Fruit fly (Drosophila melanogaster) whole organism, embryonic: Measurements from ENCODE around the gene CG13623.
A peak's percentile ranks its signal among the peaks of the same experiment; 100 is the strongest.

Experiments used
- Bteb2 ChIP-seq: fragments of 200-800 bp; sonication (Bioruptor generic); optimal IDR thresholded peaks from 2 replicates; lab custom pipeline; 2016; ENCODE audit warnings: missing biosample characterization, missing genetic modification characterization
- CG13624 ChIP-seq: fragments of 200-800 bp; sonication (Bioruptor generic); optimal IDR thresholded peaks from 2 replicates; lab custom pipeline; 2016; ENCODE audit warnings: missing biosample characterization, missing genetic modification characterization
- CG15514 ChIP-seq: fragments of 200-800 bp; sonication (Bioruptor generic); optimal IDR thresholded peaks from 3 replicates; lab custom pipeline; 2017; ENCODE audit warnings: missing biosample characterization, missing genetic modification characterization, mild to moderate bottlenecking, moderate library complexity, missing genetic modification reagents
- CG17612 ChIP-seq: fragments of 200-800 bp; sonication (Bioruptor generic); IDR thresholded peaks from 2 replicates; pipeline ENCODE4 v1.3.6; 2022; ENCODE audit warnings: missing biosample characterization, missing genetic modification characterization
- CG3065 ChIP-seq: fragments of 200-800 bp; sonication (Bioruptor generic); optimal IDR thresholded peaks from 2 replicates; lab custom pipeline; 2016; ENCODE audit warnings: missing biosample characterization, missing genetic modification characterization
- CG3281 ChIP-seq: fragments of 200-800 bp; sonication (Bioruptor generic); optimal IDR thresholded peaks from 3 replicates; lab custom pipeline; 2017; ENCODE audit warnings: missing biosample characterization, mild to moderate bottlenecking, missing genetic modification characterization
- CG4730 ChIP-seq: fragments of 200-800 bp; sonication (Bioruptor generic); IDR thresholded peaks from 2 replicates; pipeline ENCODE4 v1.3.6; 2022; ENCODE audit warnings: missing biosample characterization, missing genetic modification characterization
- CG6272 ChIP-seq: fragments of 200-800 bp; sonication (Bioruptor generic); IDR thresholded peaks from 2 replicates; pipeline ENCODE4 v1.3.6; 2022; ENCODE audit warnings: missing biosample characterization, missing genetic modification characterization
- CG6765 ChIP-seq: fragments of 200-800 bp; sonication (Bioruptor generic); optimal IDR thresholded peaks from 3 replicates; lab custom pipeline; 2017; ENCODE audit warnings: missing biosample characterization, mild to moderate bottlenecking, missing genetic modification characterization
- CG8765 ChIP-seq: fragments of 200-800 bp; sonication (Bioruptor generic); IDR thresholded peaks from 2 replicates; pipeline ENCODE4 v1.3.6; 2022; ENCODE audit warnings: missing biosample characterization, missing genetic modification characterization
- CrebB ChIP-seq: fragments of 200-800 bp; sonication (Bioruptor generic); optimal IDR thresholded peaks from 3 replicates; lab custom pipeline; 2018; ENCODE audit warnings: missing biosample characterization, mild to moderate bottlenecking, missing genetic modification characterization
- Eip74EF ChIP-seq, 2 experiments: fragments of 200-800 bp in 1 of 2; fragments of >200 bp in 1 of 2; sonication (Bioruptor generic) in 1 of 2; optimal IDR thresholded peaks; 2 replicates each; lab custom pipeline; 2017 to 2019; ENCODE audit warnings: missing biosample characterization in 2 of 2, missing genetic modification characterization in 2 of 2, mild to moderate bottlenecking in 1 of 2, moderate library complexity in 1 of 2
- Fer3 ChIP-seq: fragments of 200-800 bp; sonication (Bioruptor generic); optimal IDR thresholded peaks from 2 replicates; lab custom pipeline; 2018; ENCODE audit warnings: missing biosample characterization, mild to moderate bottlenecking, missing genetic modification characterization, moderate library complexity
- Gsc ChIP-seq: fragments of 200-800 bp; sonication (Bioruptor generic); IDR thresholded peaks from 2 replicates; pipeline ENCODE4 v1.3.6; 2022; ENCODE audit warnings: missing biosample characterization, missing genetic modification characterization
- H15 ChIP-seq: fragments of 200-800 bp; sonication (Bioruptor generic); IDR thresholded peaks from 3 replicates; pipeline ENCODE4 v1.3.6; 2022; ENCODE audit warnings: missing biosample characterization, missing genetic modification characterization
- H2.0 ChIP-seq: fragments of 200-800 bp; sonication (Bioruptor generic); IDR thresholded peaks from 2 replicates; pipeline ENCODE4 v1.3.6; 2022; ENCODE audit warnings: missing biosample characterization, missing genetic modification characterization
- HLH54F ChIP-seq: fragments of 200-800 bp; sonication (Bioruptor generic); optimal IDR thresholded peaks from 3 replicates; lab custom pipeline; 2016; ENCODE audit warnings: missing biosample characterization, missing genetic modification characterization
- Hand ChIP-seq: fragments of 200-800 bp; sonication (Bioruptor generic); optimal IDR thresholded peaks from 2 replicates; lab custom pipeline; 2017; ENCODE audit warnings: mild to moderate bottlenecking, missing biosample characterization, missing genetic modification reagents, missing genetic modification characterization
- Nf-YB ChIP-seq: fragments of 200-800 bp; sonication (Bioruptor generic); optimal IDR thresholded peaks from 3 replicates; lab custom pipeline; 2019; ENCODE audit warnings: missing biosample characterization, mild to moderate bottlenecking, missing genetic modification characterization, moderate library complexity
- Nf-YC ChIP-seq: fragments of 200-800 bp; optimal IDR thresholded peaks from 3 replicates; lab custom pipeline; 2019; ENCODE audit warnings: missing biosample characterization, mild to moderate bottlenecking, missing genetic modification characterization, moderate library complexity
- Sox100B ChIP-seq: fragments of 200-800 bp; sonication (Bioruptor generic); optimal IDR thresholded peaks from 3 replicates; lab custom pipeline; 2018; ENCODE audit warnings: missing biosample characterization, mild to moderate bottlenecking, missing genetic modification characterization
- Spps ChIP-seq: fragments of 200-800 bp; sonication (Bioruptor generic); optimal IDR thresholded peaks from 2 replicates; lab custom pipeline; 2018; ENCODE audit warnings: missing biosample characterization, mild to moderate bottlenecking, missing genetic modification characterization
- Stat92E ChIP-seq, 3 experiments: fragments of >200 bp in 2 of 3; fragments of 200-800 bp in 1 of 3; sonication (Bioruptor generic) in 1 of 3; optimal IDR thresholded peaks; 2 replicates each; lab custom pipeline; 2017 to 2019; ENCODE audit warnings: missing biosample characterization in 3 of 3, missing genetic modification characterization in 3 of 3, mild to moderate bottlenecking in 1 of 3, moderate library complexity in 1 of 3
- Taf1 ChIP-seq: fragments of 200-800 bp; sonication (Bioruptor generic); IDR thresholded peaks from 2 replicates; pipeline ENCODE4 v1.3.6; 2022; ENCODE audit warnings: missing biosample characterization, missing genetic modification characterization
- Trl ChIP-seq, 3 experiments: fragments of >200 bp in 2 of 3; fragments of 200-800 bp in 1 of 3; sonication (Bioruptor generic) in 1 of 3; optimal IDR thresholded peaks; 2 replicates in 1 of 3; 3 replicates in 2 of 3; lab custom pipeline; 2016 to 2017; ENCODE audit warnings: missing biosample characterization in 1 of 3, missing genetic modification characterization in 1 of 3
- YL-1 ChIP-seq: fragments of 200-800 bp; sonication (Bioruptor generic); optimal IDR thresholded peaks from 3 replicates; lab custom pipeline; 2017; ENCODE audit warnings: missing biosample characterization, mild to moderate bottlenecking, missing genetic modification characterization
- ara ChIP-seq: fragments of 200-800 bp; sonication (Bioruptor generic); IDR thresholded peaks from 2 replicates; pipeline ENCODE4 v1.3.6; 2022; ENCODE audit warnings: missing biosample characterization, missing genetic modification characterization
- bab2 ChIP-seq: fragments of 200-800 bp; sonication (Bioruptor generic); optimal IDR thresholded peaks from 2 replicates; lab custom pipeline; 2016; ENCODE audit warnings: missing biosample characterization, missing genetic modification characterization
- br ChIP-seq: fragments of >200 bp; optimal IDR thresholded peaks from 2 replicates; lab custom pipeline; 2017
- crc ChIP-seq: fragments of 200-800 bp; sonication (Bioruptor generic); optimal IDR thresholded peaks from 2 replicates; lab custom pipeline; 2016; ENCODE audit warnings: missing biosample characterization, missing genetic modification characterization
- dati ChIP-seq: fragments of 200-800 bp; sonication (Bioruptor generic); IDR thresholded peaks from 2 replicates; pipeline ENCODE4 v1.3.6; 2022; ENCODE audit warnings: missing biosample characterization, missing genetic modification characterization
- disco-r ChIP-seq: fragments of 200-800 bp; sonication (Bioruptor generic); optimal IDR thresholded peaks from 2 replicates; lab custom pipeline; 2016; ENCODE audit warnings: missing biosample characterization, missing genetic modification characterization
- ems ChIP-seq: fragments of 200-800 bp; sonication (Bioruptor generic); optimal IDR thresholded peaks from 3 replicates; lab custom pipeline; 2016; ENCODE audit warnings: missing biosample characterization, missing genetic modification characterization
- esg ChIP-seq: fragments of 200-800 bp; sonication (Bioruptor generic); conservative IDR thresholded peaks from 2 replicates; pipeline ENCODE4 v1.3.6; 2022; ENCODE audit warnings: missing biosample characterization, missing genetic modification characterization
- gce ChIP-seq: fragments of 200-800 bp; sonication (Bioruptor generic); IDR thresholded peaks from 3 replicates; pipeline ENCODE4 v1.3.6; 2022; ENCODE audit warnings: missing biosample characterization, missing genetic modification characterization
- gem ChIP-seq: fragments of 200-800 bp; sonication (Bioruptor generic); optimal IDR thresholded peaks from 2 replicates; lab custom pipeline; 2019; ENCODE audit warnings: missing biosample characterization, mild to moderate bottlenecking, missing genetic modification characterization, moderate library complexity
- gro ChIP-seq: fragments of 200-800 bp; sonication (Bioruptor generic); optimal IDR thresholded peaks from 2 replicates; lab custom pipeline; 2016; ENCODE audit warnings: missing biosample characterization, missing genetic modification characterization
- insv ChIP-seq, 2 experiments: fragments of 200-800 bp; sonication (Bioruptor generic); optimal IDR thresholded peaks; 3 replicates each; lab custom pipeline; 2016 to 2018; ENCODE audit warnings: missing biosample characterization in 2 of 2, missing genetic modification characterization in 2 of 2
- kni ChIP-seq: fragments of 200-800 bp; sonication (Bioruptor generic); optimal IDR thresholded peaks from 3 replicates; lab custom pipeline; 2017; ENCODE audit warnings: mild to moderate bottlenecking, missing biosample characterization, missing genetic modification reagents, missing genetic modification characterization
- lab ChIP-seq: fragments of 200-800 bp; sonication (Bioruptor generic); optimal IDR thresholded peaks from 3 replicates; lab custom pipeline; 2017; ENCODE audit warnings: missing biosample characterization, missing genetic modification characterization, mild to moderate bottlenecking, moderate library complexity, missing genetic modification reagents
- nerfin-2 ChIP-seq: fragments of 200-800 bp; sonication (Bioruptor generic); IDR thresholded peaks from 2 replicates; pipeline ENCODE4 v1.3.6; 2022; ENCODE audit warnings: missing biosample characterization, missing genetic modification characterization; ENCODE audit not compliant: partially characterized antibody
- odd ChIP-seq: fragments of 200-800 bp; sonication (Bioruptor generic); optimal IDR thresholded peaks from 2 replicates; lab custom pipeline; 2017; ENCODE audit warnings: missing biosample characterization, mild to moderate bottlenecking, missing genetic modification characterization
- onecut ChIP-seq: fragments of 200-800 bp; sonication (Bioruptor generic); IDR thresholded peaks from 2 replicates; pipeline ENCODE4 v1.3.6; 2022; ENCODE audit warnings: missing biosample characterization, missing genetic modification characterization
- otp ChIP-seq: fragments of 200-800 bp; sonication (Bioruptor generic); IDR thresholded peaks from 3 replicates; pipeline ENCODE4, ENCODE4 v1.3.6; 2022; ENCODE audit warnings: missing biosample characterization, missing genetic modification characterization
- repo ChIP-seq: fragments of 200-800 bp; sonication (Bioruptor generic); optimal IDR thresholded peaks from 2 replicates; lab custom pipeline; 2016; ENCODE audit warnings: missing biosample characterization, missing genetic modification characterization
- shn ChIP-seq: fragments of 200-800 bp; sonication (Bioruptor generic); optimal IDR thresholded peaks from 3 replicates; lab custom pipeline; 2016; ENCODE audit warnings: missing biosample characterization, missing genetic modification characterization
- sisA ChIP-seq: fragments of 200-800 bp; sonication (Bioruptor generic); IDR thresholded peaks from 2 replicates; pipeline ENCODE4 v1.3.6; 2022; ENCODE audit warnings: missing biosample characterization, missing genetic modification characterization
- so ChIP-seq: fragments of 200-800 bp; sonication (Bioruptor generic); IDR thresholded peaks from 3 replicates; pipeline ENCODE4 v1.3.6; 2022; ENCODE audit warnings: missing biosample characterization, missing genetic modification characterization
- ssp ChIP-seq: fragments of 200-800 bp; sonication (Bioruptor generic); IDR thresholded peaks from 2 replicates; pipeline ENCODE4 v1.3.6; 2022; ENCODE audit warnings: missing biosample characterization, missing genetic modification characterization
- unpg ChIP-seq: fragments of 200-800 bp; sonication (Bioruptor generic); optimal IDR thresholded peaks from 3 replicates; lab custom pipeline; 2018; ENCODE audit warnings: missing biosample characterization, mild to moderate bottlenecking, missing genetic modification characterization, moderate library complexity

The CG13623 gene

DNA sequence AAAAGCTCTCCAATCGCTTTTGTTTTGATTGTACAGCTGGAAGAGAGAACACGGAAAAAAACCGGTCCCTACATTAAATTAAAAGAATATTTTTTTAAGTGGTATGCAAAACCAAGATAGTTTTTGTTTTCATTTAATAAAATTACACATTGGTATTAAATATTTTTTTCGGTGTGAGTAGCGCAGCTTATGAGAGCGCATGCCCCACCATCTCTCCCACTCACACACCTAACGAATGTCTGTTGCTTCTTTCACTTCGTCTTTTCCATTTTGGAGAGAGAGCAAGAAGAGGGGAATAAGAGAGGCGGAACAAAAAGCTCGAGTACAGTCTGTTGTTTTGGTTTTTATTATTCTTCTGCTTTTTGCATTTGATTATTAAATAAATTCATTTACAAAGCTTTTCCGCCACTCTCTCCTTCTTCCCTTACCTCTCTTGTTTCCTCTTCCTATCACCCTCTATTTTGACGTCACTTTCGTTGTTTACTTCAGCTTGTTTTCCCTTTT lies 42.2 kb upstream of the CG13623 start (continued):
- TF ChIP-seq br (lab: Kevin White, UChicago): no peak
- TF ChIP-seq gro (GFP tag; lab: Kevin White, UChicago): peak; percentile 97
- TF ChIP-seq CG8765 (GFP tag; lab: Robert Waterston, UW): peak; percentile 94
- peak; percentile 95 for TF ChIP-seq CG6272
- TF ChIP-seq CG3065 (GFP tag; lab: Kevin White, UChicago): peak; percentile 93
- peak; percentile 98 for TF ChIP-seq H2.0 (GFP tag; lab: Robert Waterston, UW)
- TF ChIP-seq bab2 (GFP tag; lab: Kevin White, UChicago): peak; percentile 96
- TF ChIP-seq repo: peak; percentile 92
- peak; percentile 99 for TF ChIP-seq CG13624 (GFP tag; lab: Kevin White, UChicago)
- TF ChIP-seq Spps (tag; lab: Kevin White, UChicago): peak; percentile 89
- peak; percentile 96 for TF ChIP-seq HLH54F
- peak; percentile 86 for TF ChIP-seq Nf-YB (GFP tag; lab: Kevin White, UChicago)
- TF ChIP-seq shn (GFP tag; lab: Kevin White, UChicago): peak; percentile 90
- TF ChIP-seq kni (GFP tag; lab: Kevin White, UChicago): peak; percentile 84
- TF ChIP-seq otp: peak; percentile 99
- TF ChIP-seq CG17612 (GFP tag; lab: Robert Waterston, UW): peak; percentile 94; the same call in 1 of the 2 replicates
- peak; percentile 95 for TF ChIP-seq onecut
- TF ChIP-seq gce (GFP tag; lab: Robert Waterston, UW): peak; percentile 99
- peak; percentile 98 for TF ChIP-seq ems (GFP tag; lab: Kevin White, UChicago)
- peak; percentile 98 for TF ChIP-seq H15 (GFP tag; lab: Robert Waterston, UW)
- peak in 1 of 2 experiments; percentile 72 for TF ChIP-seq insv (GFP tag; optimal IDR thresholded peaks at IDR 0.05; lab: Kevin White, UChicago)
- peak; percentile 98 for TF ChIP-seq Hand (GFP tag; lab: Kevin White, UChicago)
- peak; percentile 96 for TF ChIP-seq Sox100B (GFP tag; lab: Kevin White, UChicago)
- TF ChIP-seq disco-r (GFP tag; lab: Kevin White, UChicago): peak; percentile 88
- peak; percentile 97 for TF ChIP-seq Taf1 (GFP tag; lab: Robert Waterston, UW)
- peak; percentile 98 for TF ChIP-seq unpg
- TF ChIP-seq Eip74EF (GFP tag; optimal IDR thresholded peaks at IDR 0.05; lab: Kevin White, UChicago): peak in 1 of 2 experiments; percentile 98
- peak; percentile 97 for TF ChIP-seq ara (GFP tag; lab: Robert Waterston, UW)
- peak; percentile 99 for TF ChIP-seq so (GFP tag; lab: Robert Waterston, UW)
- peak; percentile 99 for TF ChIP-seq lab (GFP tag; lab: Kevin White, UChicago)
- TF ChIP-seq Gsc: no peak
- peak; percentile 97 for TF ChIP-seq CrebB (tag; lab: Kevin White, UChicago)
- peak; percentile 97 for TF ChIP-seq Bteb2
- TF ChIP-seq YL-1 (GFP tag; lab: Kevin White, UChicago): peak; percentile 95
- peak; percentile 91 for TF ChIP-seq ssp (GFP tag; lab: Robert Waterston, UW)
- peak; percentile 81 to 97 for TF ChIP-seq Trl (optimal IDR thresholded peaks at IDR 0.05; lab: Kevin White, UChicago)
- TF ChIP-seq Trl (GFP tag; optimal IDR thresholded peaks at IDR 0.05; lab: Kevin White, UChicago): peak; percentile 96
- TF ChIP-seq sisA (GFP tag; lab: Robert Waterston, UW): peak; percentile 97
- TF ChIP-seq CG4730: peak; percentile 98
- TF ChIP-seq Nf-YC: peak; percentile 90
- no peak for TF ChIP-seq nerfin-2 (GFP tag; lab: Robert Waterston, UW)
- peak; percentile 99 for TF ChIP-seq CG6765 (GFP tag; lab: Kevin White, UChicago)
- peak in 1 of 3 experiments; percentile 82 for TF ChIP-seq Stat92E (GFP tag; optimal IDR thresholded peaks at IDR 0.05; lab: Kevin White, UChicago)
- TF ChIP-seq gem (tag; lab: Kevin White, UChicago): peak; percentile 98
- TF ChIP-seq CG15514 (GFP tag; lab: Kevin White, UChicago): peak; percentile 95
- peak; percentile 97 for TF ChIP-seq CG3281 (GFP tag; lab: Kevin White, UChicago)
- TF ChIP-seq esg (GFP tag; lab: Robert Waterston, UW): peak; percentile 97
- TF ChIP-seq Fer3 (tag; lab: Kevin White, UChicago): peak; percentile 98
- TF ChIP-seq odd (GFP tag; lab: Kevin White, UChicago): peak; percentile 96
- peak; percentile 92 for TF ChIP-seq crc (GFP tag; lab: Kevin White, UChicago)
- TF ChIP-seq dati (GFP tag; lab: Robert Waterston, UW): peak; percentile 97
